Worm (Caenorhabditis elegans): Measurements from ENCODE around the gene ent-7.

DNA sequence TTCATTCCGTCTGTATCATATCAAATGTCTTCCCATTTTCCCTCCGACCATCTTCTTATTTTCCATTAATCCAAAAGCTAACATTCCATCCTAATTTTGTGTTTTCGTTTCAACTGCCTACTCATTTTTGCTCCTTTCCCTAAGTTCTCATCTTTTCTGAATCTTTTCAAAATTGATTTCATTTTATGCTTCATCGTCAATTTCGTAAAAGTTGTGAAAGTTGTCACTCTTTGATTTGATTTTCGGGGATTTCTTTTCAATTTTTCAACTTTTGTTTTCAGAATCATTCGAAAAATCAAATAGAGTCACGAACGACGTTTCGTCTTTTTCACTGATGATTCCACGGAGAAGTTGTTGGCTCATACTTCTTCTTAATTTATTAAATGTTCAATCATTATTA lies 50.5 kb downstream of the ent-7 start, which contains the start of gene cwn-2:
- no peak for TF ChIP-seq ztf-4 (tag; optimal IDR thresholded peaks at IDR 0.05)
- no peak for TF ChIP-seq snu-23 (GFP tag; optimal IDR thresholded peaks at IDR 0.05)
- no peak for TF ChIP-seq snpc-4 (tag; optimal IDR thresholded peaks at IDR 0.05)
- TF ChIP-seq lin-13 (GFP tag; optimal IDR thresholded peaks at IDR 0.05), result no peak
- no peak for TF ChIP-seq zag-1 (tag; optimal IDR thresholded peaks at IDR 0.05)
- no peak for TF ChIP-seq ceh-8 (GFP tag; optimal IDR thresholded peaks at IDR 0.05)
- TF ChIP-seq ceh-82 (tag; optimal IDR thresholded peaks at IDR 0.05), result no peak
- no peak for TF ChIP-seq efl-3 (GFP tag; optimal IDR thresholded peaks at IDR 0.05)
- TF ChIP-seq nhr-71 (tag; optimal IDR thresholded peaks at IDR 0.05), result no peak
- no peak for TF ChIP-seq sup-37 (GFP tag; optimal IDR thresholded peaks at IDR 0.05)
- TF ChIP-seq nhr-90 (tag; optimal IDR thresholded peaks at IDR 0.05; ENCODE audit: poor library complexity), result no peak
- no peak for TF ChIP-seq sox-4 (tag; optimal IDR thresholded peaks at IDR 0.05)
- no peak for TF ChIP-seq nhr-12 (tag; optimal IDR thresholded peaks at IDR 0.05)
